Worm (Caenorhabditis elegans): Measurements from ENCODE around the gene snx-1.

ce11 chrX:1093154-1093553 lies 35.6 kb upstream of the snx-1 start:
- TF ChIP-seq klf-2 (GFP tag; conservative IDR thresholded peaks at IDR 0.05) (no peak), tab-1 (GFP tag; IDR thresholded peaks at IDR 0.05) (peak; percentile 27; the same call in 1 of the 2 replicates), flt-1 (GFP tag; IDR thresholded peaks at IDR 0.05) (peak; percentile 74), med-1 (GFP tag; optimal IDR thresholded peaks at IDR 0.05; ENCODE audit: insufficient read depth) (no peak), ztf-29 (GFP tag; IDR thresholded peaks at IDR 0.05) (0 out of 2 replicates have a peak, but pooled peaks have one; percentile 16)
